Worm (Caenorhabditis elegans): Measurements from ENCODE around the gene frpr-18.

- TF ChIP-seq chd-7 (tag; optimal IDR thresholded peaks at IDR 0.05) (no peak), aptf-3 (GFP tag; IDR thresholded peaks at IDR 0.05) (no peak), lir-1 (GFP tag; conservative IDR thresholded peaks at IDR 0.05) (no peak), F23B12.7 (tag; optimal IDR thresholded peaks at IDR 0.05; ENCODE audit: insufficient read depth) (no peak), mes-4 (tag; optimal IDR thresholded peaks at IDR 0.05) (no peak), nhr-120 (GFP tag; IDR thresholded peaks at IDR 0.05) (no peak), ekl-4 (GFP tag; IDR thresholded peaks at IDR 0.05) (no peak), Y56A3A.18 (GFP tag; IDR thresholded peaks at IDR 0.05) (no peak), nfya-1 (tag; optimal IDR thresholded peaks at IDR 0.05; ENCODE audit: borderline replicate concordance, insufficient read depth) (no peak), repo-1 (tag; optimal IDR thresholded peaks at IDR 0.05) (no peak), bed-2 (GFP tag; IDR thresholded peaks at IDR 0.05) (no peak), ama-1 (optimal IDR thresholded peaks at IDR 0.05) (no peak), ama-1 (GFP tag; optimal IDR thresholded peaks at IDR 0.05) (no peak), attf-5 (GFP tag; optimal IDR thresholded peaks at IDR 0.05) (no peak)
These were observed 34.1 kb upstream of the frpr-18 start for ce11 chrV:6836036-6836435.
